Fruit fly (Drosophila melanogaster): Measurements from ENCODE around the gene CG45413.

dm6 chr3L:6885666-6886335, 45.9 kb downstream of the CG45413 start:
- peak; percentile 49 for TF ChIP-seq gsb-n (tag; optimal IDR thresholded peaks at IDR 0.05)
- no peak for TF ChIP-seq CG31224 (GFP tag; IDR thresholded peaks at IDR 0.05)
- no peak for TF ChIP-seq chn (GFP tag; optimal IDR thresholded peaks at IDR 0.05)

Data from whole organism, embryonic.